Worm (Caenorhabditis elegans) whole organism, L1 larva: Measurements from ENCODE around the gene Y16B4A.2.

Source experiments
- aha-1 ChIP-seq: fragments of 150-350 bp; optimal IDR thresholded peaks from 2 replicates; lab custom pipeline; 2014; ENCODE audit warnings: missing biosample characterization, missing genetic modification characterization
- aly-2 ChIP-seq: fragments of 150-350 bp; optimal IDR thresholded peaks from 2 replicates; lab custom pipeline; 2014; ENCODE audit warnings: missing biosample characterization, missing genetic modification characterization
- blmp-1 ChIP-seq: fragments of 150-350 bp; optimal IDR thresholded peaks from 2 replicates; lab custom pipeline; 2014; ENCODE audit warnings: missing biosample characterization, missing genetic modification characterization
- ceh-8 ChIP-seq: fragments of 200-800 bp; sonication (Bioruptor generic); optimal IDR thresholded peaks from 2 replicates; lab custom pipeline; 2018; ENCODE audit warnings: mild to moderate bottlenecking, missing genetic modification characterization, moderate library complexity, missing compliant biosample characterization
- ceh-90 ChIP-seq: sonication (generic microtip); optimal IDR thresholded peaks from 2 replicates; lab custom pipeline; 2016; ENCODE audit warnings: missing genetic modification characterization, missing compliant biosample characterization
- dsc-1 ChIP-seq: sonication (generic microtip); optimal IDR thresholded peaks from 2 replicates; lab custom pipeline; 2016; ENCODE audit warnings: mild to moderate bottlenecking, missing genetic modification characterization, missing compliant biosample characterization
- efl-1 ChIP-seq, 4 experiments: fragments of 150-350 bp; optimal IDR thresholded peaks in 3 of 4; peaks in 1 of 4; 1 replicate in 1 of 4; 2 replicates in 3 of 4; lab custom pipeline; 2014; ENCODE audit warnings: missing biosample characterization in 2 of 4, missing genetic modification characterization in 2 of 4, missing genetic modification reagents in 2 of 4
- elt-2 ChIP-seq: sonication (generic microtip); optimal IDR thresholded peaks from 2 replicates; lab custom pipeline; 2016; ENCODE audit warnings: missing genetic modification characterization, mild to moderate bottlenecking, inconsistent platforms, missing compliant biosample characterization, missing genetic modification reagents
- fos-1 ChIP-seq: fragments of 150-350 bp; optimal IDR thresholded peaks from 2 replicates; lab custom pipeline; 2014; ENCODE audit warnings: missing biosample characterization, missing genetic modification characterization
- hlh-4 ChIP-seq: sonication (generic microtip); optimal IDR thresholded peaks from 2 replicates; lab custom pipeline; 2016; ENCODE audit warnings: mild to moderate bottlenecking, missing genetic modification characterization, missing compliant biosample characterization
- irx-1 ChIP-seq: sonication (generic microtip); optimal IDR thresholded peaks from 2 replicates; lab custom pipeline; 2016; ENCODE audit warnings: missing genetic modification characterization, missing compliant biosample characterization
- jun-1 ChIP-seq: fragments of 150-350 bp; optimal IDR thresholded peaks from 2 replicates; lab custom pipeline; 2014; ENCODE audit warnings: missing biosample characterization, missing genetic modification reagents, missing genetic modification characterization
- lin-35 ChIP-seq, 2 experiments: fragments of 150-350 bp; optimal IDR thresholded peaks; 2 replicates each; lab custom pipeline; 2014; ENCODE audit warnings: missing biosample characterization in 2 of 2, missing genetic modification characterization in 2 of 2, missing genetic modification reagents in 2 of 2
- lir-3 ChIP-seq: sonication (generic microtip); optimal IDR thresholded peaks from 2 replicates; lab custom pipeline; 2016; ENCODE audit warnings: mild to moderate bottlenecking, missing genetic modification characterization, moderate library complexity, missing compliant biosample characterization; ENCODE audit not compliant: poor library complexity
- mab-9 ChIP-seq: fragments of 200-800 bp; sonication (Bioruptor generic); IDR thresholded peaks from 2 replicates; pipeline ENCODE4 v1.3.6; 2022; ENCODE audit warnings: missing genetic modification reagents, missing genetic modification characterization, missing compliant biosample characterization
- mdl-1 ChIP-seq, 2 experiments: fragments of 150-350 bp; optimal IDR thresholded peaks; 2 replicates each; lab custom pipeline; 2014 to 2017; ENCODE audit warnings: missing biosample characterization in 2 of 2, missing genetic modification characterization in 2 of 2, inconsistent platforms in 1 of 2
- mef-2 ChIP-seq: fragments of 150-350 bp; optimal IDR thresholded peaks from 2 replicates; lab custom pipeline; 2014; ENCODE audit warnings: missing biosample characterization, missing genetic modification characterization
- mep-1 ChIP-seq: fragments of 150-350 bp; optimal IDR thresholded peaks from 2 replicates; lab custom pipeline; 2014; ENCODE audit warnings: missing biosample characterization, missing genetic modification characterization
- nhr-11 ChIP-seq: fragments of 150-350 bp; optimal IDR thresholded peaks from 2 replicates; lab custom pipeline; 2014; ENCODE audit warnings: missing biosample characterization, missing genetic modification characterization
- nhr-19 ChIP-seq: fragments of 200-800 bp; sonication (Bioruptor generic); conservative IDR thresholded peaks from 2 replicates; pipeline ENCODE4 v1.3.6; 2022; ENCODE audit warnings: missing genetic modification characterization, missing compliant biosample characterization
- nhr-20 ChIP-seq: sonication (generic microtip); optimal IDR thresholded peaks from 2 replicates; lab custom pipeline; 2016; ENCODE audit warnings: mild to moderate bottlenecking, missing genetic modification characterization, missing compliant biosample characterization
- nhr-237 ChIP-seq: fragments of 150-350 bp; optimal IDR thresholded peaks from 2 replicates; lab custom pipeline; 2014; ENCODE audit warnings: missing biosample characterization, missing genetic modification characterization
- nhr-47 ChIP-seq: sonication (generic microtip); optimal IDR thresholded peaks from 2 replicates; lab custom pipeline; 2016; ENCODE audit warnings: mild to moderate bottlenecking, missing genetic modification characterization, moderate library complexity, missing compliant biosample characterization
- nhr-71 ChIP-seq: sonication (generic microtip); optimal IDR thresholded peaks from 2 replicates; lab custom pipeline; 2016; ENCODE audit warnings: mild to moderate bottlenecking, missing genetic modification characterization, moderate library complexity, missing compliant biosample characterization
- nhr-84 ChIP-seq: sonication (generic microtip); optimal IDR thresholded peaks from 2 replicates; lab custom pipeline; 2017; ENCODE audit warnings: missing biosample characterization, missing genetic modification characterization
- nhr-85 ChIP-seq: sonication (generic microtip); peaks from one replicate; lab custom pipeline; 2016; ENCODE audit warnings: missing genetic modification characterization, inconsistent platforms, missing compliant biosample characterization
- nhr-90 ChIP-seq: sonication (generic microtip); optimal IDR thresholded peaks from 2 replicates; lab custom pipeline; 2016; ENCODE audit warnings: mild to moderate bottlenecking, missing genetic modification characterization, missing compliant biosample characterization; ENCODE audit not compliant: poor library complexity
- pag-3 ChIP-seq: sonication (generic microtip); optimal IDR thresholded peaks from 2 replicates; lab custom pipeline; 2017; ENCODE audit warnings: missing genetic modification characterization, mild to moderate bottlenecking, missing compliant biosample characterization, antibody characterized with exemption, borderline replicate concordance; ENCODE audit not compliant: insufficient read depth
- pax-3 ChIP-seq: fragments of 200-800 bp; sonication (Bioruptor generic); optimal IDR thresholded peaks from 2 replicates; lab custom pipeline; 2018; ENCODE audit warnings: mild to moderate bottlenecking, missing genetic modification characterization, moderate library complexity, missing compliant biosample characterization
- pqm-1 ChIP-seq: sonication (generic microtip); optimal IDR thresholded peaks from 3 replicates; lab custom pipeline; 2017; ENCODE audit warnings: missing biosample characterization, missing genetic modification characterization
- rnt-1 ChIP-seq: sonication (generic microtip); optimal IDR thresholded peaks from 2 replicates; lab custom pipeline; 2016; ENCODE audit warnings: mild to moderate bottlenecking, missing genetic modification characterization, moderate library complexity, missing compliant biosample characterization
- snpc-4 ChIP-seq: fragments of 150-350 bp; optimal IDR thresholded peaks from 2 replicates; lab custom pipeline; 2014; ENCODE audit warnings: missing biosample characterization, missing genetic modification characterization
- sptf-1 ChIP-seq: fragments of 150-350 bp; optimal IDR thresholded peaks from 2 replicates; lab custom pipeline; 2014; ENCODE audit warnings: missing biosample characterization, missing genetic modification characterization
- swsn-7 ChIP-seq: sonication (generic microtip); optimal IDR thresholded peaks from 2 replicates; lab custom pipeline; 2016; ENCODE audit warnings: missing genetic modification characterization, missing compliant biosample characterization
- unc-86 ChIP-seq: sonication (generic microtip); optimal IDR thresholded peaks from 2 replicates; lab custom pipeline; 2016; ENCODE audit warnings: missing genetic modification characterization, missing compliant biosample characterization
- unc-98 ChIP-seq: fragments of 200-800 bp; sonication (Bioruptor generic); IDR thresholded peaks from 2 replicates; pipeline ENCODE4 v1.3.6; 2022; ENCODE audit warnings: missing genetic modification characterization, missing compliant biosample characterization
- vab-15 ChIP-seq: sonication (generic microtip); optimal IDR thresholded peaks from 2 replicates; lab custom pipeline; 2017; ENCODE audit warnings: missing genotype, mild to moderate bottlenecking, missing genetic modification characterization, missing compliant biosample characterization
- xbp-1 ChIP-seq: sonication (generic microtip); optimal IDR thresholded peaks from 2 replicates; lab custom pipeline; 2016; ENCODE audit warnings: missing genetic modification characterization, missing compliant biosample characterization
- zag-1 ChIP-seq: fragments of 150-350 bp; optimal IDR thresholded peaks from 2 replicates; lab custom pipeline; 2014; ENCODE audit warnings: missing biosample characterization, missing genetic modification characterization
- zip-4 ChIP-seq: fragments of 200-800 bp; sonication (Bioruptor generic); optimal IDR thresholded peaks from 2 replicates; lab custom pipeline; 2018; ENCODE audit warnings: mild to moderate bottlenecking, missing genetic modification characterization, moderate library complexity, missing compliant biosample characterization
- ztf-11 ChIP-seq, 2 experiments: sonication (generic microtip); optimal IDR thresholded peaks; 2 replicates each; lab custom pipeline; 2016 to 2017; ENCODE audit warnings: missing genetic modification characterization in 2 of 2, missing biosample characterization in 1 of 2, missing compliant biosample characterization in 1 of 2

The Y16B4A.2 gene

DNA sequence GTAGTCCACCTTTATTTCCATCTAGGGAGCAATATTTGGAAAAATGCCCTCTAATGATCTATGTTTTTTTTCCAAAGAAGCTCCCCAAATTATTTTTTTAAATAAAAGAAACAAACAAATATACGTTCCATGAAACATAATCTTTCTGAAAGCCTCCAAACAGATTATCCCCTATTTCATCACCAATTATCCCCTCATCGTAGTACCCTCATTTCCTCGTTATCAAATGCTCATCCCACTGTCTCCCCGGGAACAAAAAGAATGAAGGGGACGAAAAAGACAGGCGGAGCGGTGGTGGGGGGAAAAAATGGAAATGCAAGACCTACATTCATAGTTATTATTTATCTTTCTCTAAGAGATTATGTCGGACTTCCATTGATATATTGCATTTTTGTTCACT lies 25.8 kb upstream of the Y16B4A.2 start:
- TF ChIP-seq zag-1 (tag; lab: Kevin White, UChicago) (no peak), dsc-1 (tag; lab: Kevin White, UChicago) (peak; percentile 94)

- TF ChIP-seq nhr-47 (tag; lab: Kevin White, UChicago) (no peak), mab-9 (no peak), zip-4 (GFP tag; lab: Kevin White, UChicago) (no peak), irx-1 (tag; lab: Kevin White, UChicago) (no peak), lir-3 (tag; lab: Kevin White, UChicago) (no peak), xbp-1 (tag; lab: Kevin White, UChicago) (no peak)
These were observed 22.5 kb upstream of the Y16B4A.2 start for ce11 chrX:14794170-14794569.

DNA sequence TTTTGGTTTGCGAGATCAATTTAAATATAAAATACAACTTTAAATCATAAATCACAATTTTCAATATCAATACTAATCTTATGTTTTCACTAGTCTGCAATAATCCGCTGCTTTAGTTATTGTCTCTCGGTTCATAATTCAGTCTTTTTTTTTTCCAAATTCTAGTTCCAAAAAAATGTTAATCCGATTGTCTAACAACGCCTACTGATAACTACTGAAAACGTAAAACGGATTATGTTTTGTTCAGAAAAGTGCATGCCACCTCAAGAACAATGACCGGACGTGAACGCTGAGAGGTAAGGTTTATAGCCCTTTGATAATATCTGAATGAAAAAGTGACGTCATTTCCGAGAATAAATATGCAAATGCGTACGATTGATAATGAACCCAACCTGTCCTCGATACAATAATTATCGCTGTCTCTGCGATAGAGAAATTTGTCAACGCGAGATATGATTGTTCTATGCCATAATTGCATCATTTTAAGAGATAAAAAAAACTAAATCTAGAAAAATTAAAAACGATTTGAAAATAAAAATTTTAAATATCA lies 21.6 kb upstream of the Y16B4A.2 start, which contains the start of gene sprr-2:
Gene sprr-2 (plus strand): TSS at position 248 of the 550 bp plus-strand sequence.
- TF ChIP-seq nhr-71 (peak; percentile 16), blmp-1 (no peak), nhr-237 (tag; lab: Kevin White, UChicago) (no peak), elt-2 (peak; percentile 62), dsc-1 (tag; lab: Kevin White, UChicago) (peak; percentile 68), nhr-85 (peak; percentile 57), pax-3 (tag; lab: Kevin White, UChicago) (peak; percentile 60), nhr-19 (0 out of 2 replicates have a peak, but pooled peaks have one; percentile 3)
- TF ChIP-seq, all 84 proteins: peak for 6

DNA sequence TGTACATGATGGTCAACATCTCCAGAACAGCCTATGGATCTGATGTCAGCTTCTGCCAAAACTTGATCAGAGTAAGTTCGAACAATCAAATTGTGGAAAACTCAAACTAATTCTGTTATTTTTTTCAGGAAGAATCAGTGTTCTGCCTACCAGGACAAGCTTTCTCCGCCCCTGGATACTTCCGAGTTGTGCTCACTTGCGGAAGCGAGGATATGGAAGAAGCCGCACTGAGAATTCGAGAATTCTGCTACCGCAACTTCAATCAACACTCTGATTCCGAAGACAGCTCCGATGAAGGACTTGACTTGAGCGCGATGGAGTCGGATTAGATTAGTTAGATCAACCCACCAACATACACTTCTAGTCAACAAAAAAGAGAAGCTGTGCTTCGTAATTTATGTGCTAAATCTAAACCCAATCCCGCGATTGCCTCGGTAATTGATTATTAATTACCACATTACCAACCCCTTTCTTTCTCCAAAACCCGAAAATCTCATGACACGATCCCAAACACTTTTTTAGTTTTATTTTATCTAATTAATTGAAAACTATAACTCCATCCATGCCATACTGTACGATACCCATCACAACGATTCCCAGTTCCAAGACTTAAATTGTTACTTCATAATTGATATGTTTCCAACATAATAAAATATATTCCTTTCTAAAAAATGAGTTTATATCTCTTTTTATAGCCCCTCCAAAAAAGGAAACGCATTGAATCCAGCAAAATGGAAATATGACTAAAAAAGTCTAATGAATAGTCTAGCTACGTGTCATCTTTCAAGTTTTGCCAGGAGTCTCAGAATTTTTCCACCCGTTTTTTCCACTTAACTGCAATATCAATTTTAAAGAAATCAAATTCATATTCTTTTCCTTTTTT lies 20.9 kb upstream of the Y16B4A.2 start:
- TF ChIP-seq nhr-11 (tag; lab: Kevin White, UChicago) (peak; percentile 8), swsn-7 (no peak), unc-86 (no peak), fos-1 (no peak), jun-1 (tag; lab: Kevin White, UChicago) (no peak), mep-1 (no peak), ceh-8 (GFP tag; lab: Kevin White, UChicago) (no peak), efl-1 (optimal IDR thresholded peaks at IDR 0.05; lab: Kevin White, UChicago) (no peak), efl-1 (GFP tag; optimal IDR thresholded peaks at IDR 0.05 in 1 of 2; lab: Kevin White, UChicago) (peak in 1 of 2 experiments; percentile 40), rnt-1 (tag; lab: Kevin White, UChicago) (no peak), pqm-1 (tag; lab: Kevin White, UChicago) (no peak), nhr-90 (tag; lab: Kevin White, UChicago) (no peak), dsc-1 (tag; lab: Kevin White, UChicago) (no peak), snpc-4 (tag; lab: Kevin White, UChicago) (no peak), mdl-1 (tag; optimal IDR thresholded peaks at IDR 0.05; lab: Kevin White, UChicago) (no peak), aha-1 (tag; lab: Kevin White, UChicago) (no peak), sptf-1 (tag; lab: Kevin White, UChicago) (no peak), nhr-85 (peak; percentile 30), hlh-4 (tag; lab: Kevin White, UChicago) (no peak), ztf-11 (tag; optimal IDR thresholded peaks at IDR 0.05; lab: Kevin White, UChicago) (no peak), nhr-20 (tag; lab: Kevin White, UChicago) (no peak), vab-15 (tag; lab: Kevin White, UChicago) (no peak), ceh-90 (tag; lab: Kevin White, UChicago) (no peak), mef-2 (no peak), nhr-84 (tag; lab: Kevin White, UChicago) (no peak), lin-35 (GFP tag; optimal IDR thresholded peaks at IDR 0.05; lab: Kevin White, UChicago) (no peak), pag-3 (tag; lab: Kevin White, UChicago) (no peak), aly-2 (peak; percentile 66), unc-98 (GFP tag; lab: Robert Waterston, UW) (no peak)
